Fruit fly (Drosophila melanogaster) whole organism, embryonic: Measurements from ENCODE around the gene CG10602.
A peak's percentile ranks its signal among the peaks of the same experiment; 100 is the strongest.

Experiments used
- BtbVII ChIP-seq: fragments of 200-800 bp; sonication (Bioruptor generic); optimal IDR thresholded peaks from 3 replicates; lab custom pipeline; 2017; ENCODE audit warnings: missing biosample characterization, mild to moderate bottlenecking, missing genetic modification characterization
- Bteb2 ChIP-seq: fragments of 200-800 bp; sonication (Bioruptor generic); optimal IDR thresholded peaks from 2 replicates; lab custom pipeline; 2016; ENCODE audit warnings: missing biosample characterization, missing genetic modification characterization
- CG10147 ChIP-seq: fragments of 200-800 bp; sonication (Bioruptor generic); optimal IDR thresholded peaks from 2 replicates; lab custom pipeline; 2019; ENCODE audit warnings: missing biosample characterization, mild to moderate bottlenecking, missing genetic modification characterization, moderate library complexity
- CG11247 ChIP-seq: fragments of 200-800 bp; sonication (Bioruptor generic); IDR thresholded peaks from 2 replicates; pipeline ENCODE4 v1.3.6; 2022; ENCODE audit warnings: missing biosample characterization, missing genetic modification characterization
- CG11695 ChIP-seq: fragments of 200-800 bp; sonication (Bioruptor generic); IDR thresholded peaks from 3 replicates; pipeline ENCODE4 v1.3.6; 2022; ENCODE audit warnings: missing biosample characterization, missing genetic modification characterization
- CG11723 ChIP-seq: fragments of 200-800 bp; sonication (Bioruptor generic); optimal IDR thresholded peaks from 2 replicates; lab custom pipeline; 2017; ENCODE audit warnings: missing biosample characterization, mild to moderate bottlenecking, missing genetic modification characterization
- CG12236 ChIP-seq: fragments of 200-800 bp; sonication (Bioruptor generic); optimal IDR thresholded peaks from 2 replicates; lab custom pipeline; 2016; ENCODE audit warnings: missing biosample characterization, missing genetic modification characterization
- CG12299 ChIP-seq: fragments of 200-800 bp; sonication (Bioruptor generic); optimal IDR thresholded peaks from 2 replicates; lab custom pipeline; 2018; ENCODE audit warnings: missing biosample characterization, mild to moderate bottlenecking, missing genetic modification characterization
- CG12744 ChIP-seq: fragments of 200-800 bp; sonication (Bioruptor generic); optimal IDR thresholded peaks from 2 replicates; lab custom pipeline; 2016; ENCODE audit warnings: missing biosample characterization, missing genetic modification characterization
- CG12769 ChIP-seq: fragments of 200-800 bp; sonication (Bioruptor generic); optimal IDR thresholded peaks from 2 replicates; lab custom pipeline; 2019; ENCODE audit warnings: missing biosample characterization, mild to moderate bottlenecking, missing genetic modification characterization, moderate library complexity
- CG14860 ChIP-seq: fragments of 200-800 bp; sonication (Bioruptor generic); IDR thresholded peaks from 3 replicates; pipeline ENCODE4 v1.3.6; 2022; ENCODE audit warnings: missing biosample characterization, missing genetic modification characterization; ENCODE audit not compliant: partially characterized antibody
- CG1792 ChIP-seq: fragments of 200-800 bp; sonication (Bioruptor generic); optimal IDR thresholded peaks from 2 replicates; lab custom pipeline; 2016; ENCODE audit warnings: missing biosample characterization, missing genetic modification characterization
- CG2202 ChIP-seq: fragments of 200-800 bp; sonication (Bioruptor generic); optimal IDR thresholded peaks from 2 replicates; lab custom pipeline; 2018; ENCODE audit warnings: missing biosample characterization, mild to moderate bottlenecking, missing genetic modification characterization
- CG2875 ChIP-seq: fragments of 200-800 bp; sonication (Bioruptor generic); optimal IDR thresholded peaks from 2 replicates; lab custom pipeline; 2017; ENCODE audit warnings: missing biosample characterization, mild to moderate bottlenecking, missing genetic modification characterization, missing genetic modification reagents
- CG3163 ChIP-seq: fragments of 200-800 bp; sonication (Bioruptor generic); optimal IDR thresholded peaks from 3 replicates; lab custom pipeline; 2016; ENCODE audit warnings: missing biosample characterization, missing genetic modification characterization
- CG32767 ChIP-seq: fragments of 200-800 bp; sonication (Bioruptor generic); IDR thresholded peaks from 2 replicates; pipeline ENCODE4 v1.3.6; 2022; ENCODE audit warnings: missing biosample characterization, missing genetic modification characterization
- CG33557 ChIP-seq: fragments of 200-800 bp; sonication (Bioruptor generic); optimal IDR thresholded peaks from 2 replicates; lab custom pipeline; 2019; ENCODE audit warnings: missing biosample characterization, mild to moderate bottlenecking, missing genetic modification characterization, moderate library complexity
- CG4730 ChIP-seq: fragments of 200-800 bp; sonication (Bioruptor generic); IDR thresholded peaks from 2 replicates; pipeline ENCODE4 v1.3.6; 2022; ENCODE audit warnings: missing biosample characterization, missing genetic modification characterization
- CG7372 ChIP-seq: fragments of 200-800 bp; sonication (Bioruptor generic); IDR thresholded peaks from 2 replicates; pipeline ENCODE4 v1.3.6; 2022; ENCODE audit warnings: missing biosample characterization, missing genetic modification characterization
- CG7745 ChIP-seq: fragments of 200-800 bp; sonication (Bioruptor generic); optimal IDR thresholded peaks from 2 replicates; lab custom pipeline; 2018; ENCODE audit warnings: missing biosample characterization, mild to moderate bottlenecking, missing genetic modification characterization, moderate library complexity
- CG7839 ChIP-seq: fragments of 200-800 bp; sonication (Bioruptor generic); optimal IDR thresholded peaks from 3 replicates; lab custom pipeline; 2018; ENCODE audit warnings: missing biosample characterization, mild to moderate bottlenecking, missing genetic modification characterization, moderate library complexity
- E2f1 ChIP-seq: fragments of 200-800 bp; sonication (Bioruptor generic); IDR thresholded peaks from 2 replicates; pipeline ENCODE4 v1.3.6; 2022; ENCODE audit warnings: missing biosample characterization, missing genetic modification characterization
- Fer1 ChIP-seq: fragments of 200-800 bp; sonication (Bioruptor generic); optimal IDR thresholded peaks from 2 replicates; lab custom pipeline; 2017; ENCODE audit warnings: missing biosample characterization, mild to moderate bottlenecking, missing genetic modification characterization
- HLH3B ChIP-seq: fragments of 200-800 bp; sonication (Bioruptor generic); IDR thresholded peaks from 2 replicates; pipeline ENCODE4 v1.3.6; 2022; ENCODE audit warnings: missing biosample characterization, missing genetic modification characterization
- HLHmδ ChIP-seq: fragments of 200-800 bp; sonication (Bioruptor generic); optimal IDR thresholded peaks from 2 replicates; lab custom pipeline; 2018; ENCODE audit warnings: missing biosample characterization, mild to moderate bottlenecking, missing genetic modification characterization, moderate library complexity
- Hmx ChIP-seq: fragments of 200-800 bp; sonication (Bioruptor generic); optimal IDR thresholded peaks from 2 replicates; lab custom pipeline; 2016; ENCODE audit warnings: missing biosample characterization, missing genetic modification characterization
- Lhr ChIP-seq: fragments of 200-800 bp; sonication (Bioruptor generic); optimal IDR thresholded peaks from 3 replicates; lab custom pipeline; 2017; ENCODE audit warnings: mild to moderate bottlenecking, missing biosample characterization, missing genetic modification reagents, missing genetic modification characterization
- Lpt ChIP-seq: fragments of >200 bp; optimal IDR thresholded peaks from 2 replicates; lab custom pipeline; 2018; ENCODE audit warnings: missing biosample characterization, missing genetic modification characterization
- Mes4 ChIP-seq: fragments of 200-800 bp; sonication (Bioruptor generic); optimal IDR thresholded peaks from 2 replicates; lab custom pipeline; 2016; ENCODE audit warnings: missing biosample characterization, missing genetic modification characterization
- Sry-β ChIP-seq: fragments of 200-800 bp; sonication (Bioruptor generic); optimal IDR thresholded peaks from 2 replicates; lab custom pipeline; 2018; ENCODE audit warnings: missing biosample characterization, mild to moderate bottlenecking, missing genetic modification characterization, moderate library complexity
- ase ChIP-seq: fragments of 200-800 bp; sonication (Bioruptor generic); IDR thresholded peaks from 3 replicates; pipeline ENCODE4 v1.3.6; 2022; ENCODE audit warnings: missing biosample characterization, missing genetic modification characterization
- az2 ChIP-seq: fragments of 200-800 bp; sonication (Bioruptor generic); optimal IDR thresholded peaks from 3 replicates; lab custom pipeline; 2016; ENCODE audit warnings: missing biosample characterization, missing genetic modification characterization
- bigmax ChIP-seq: fragments of 200-800 bp; sonication (Bioruptor generic); optimal IDR thresholded peaks from 2 replicates; lab custom pipeline; 2018; ENCODE audit warnings: missing biosample characterization, mild to moderate bottlenecking, missing genetic modification characterization
- br ChIP-seq: fragments of >200 bp; optimal IDR thresholded peaks from 2 replicates; lab custom pipeline; 2017
- btn ChIP-seq: fragments of 200-800 bp; sonication (Bioruptor generic); optimal IDR thresholded peaks from 2 replicates; lab custom pipeline; 2016; ENCODE audit warnings: missing biosample characterization, missing genetic modification characterization
- chm ChIP-seq: fragments of 200-800 bp; sonication (Bioruptor generic); IDR thresholded peaks from 2 replicates; pipeline ENCODE4 v1.3.6; 2022; ENCODE audit warnings: missing biosample characterization, missing genetic modification characterization
- chn ChIP-seq: fragments of 200-800 bp; sonication (Bioruptor generic); optimal IDR thresholded peaks from 2 replicates; lab custom pipeline; 2016; ENCODE audit warnings: missing biosample characterization, missing genetic modification characterization
- croc ChIP-seq: fragments of 200-800 bp; sonication (Bioruptor generic); conservative IDR thresholded peaks from 3 replicates; pipeline ENCODE4 v1.3.6; 2022; ENCODE audit warnings: missing biosample characterization, missing genetic modification characterization
- fd96Cb ChIP-seq: fragments of 200-800 bp; sonication (Bioruptor generic); optimal IDR thresholded peaks from 2 replicates; lab custom pipeline; 2018; ENCODE audit warnings: missing biosample characterization, mild to moderate bottlenecking, missing genetic modification characterization, moderate library complexity
- gsb ChIP-seq: fragments of 200-800 bp; sonication (Bioruptor generic); IDR thresholded peaks from 2 replicates; pipeline ENCODE4 v1.3.6; 2022; ENCODE audit warnings: missing biosample characterization, missing genetic modification characterization
- jing ChIP-seq: fragments of 200-800 bp; sonication (Bioruptor generic); optimal IDR thresholded peaks from 2 replicates; lab custom pipeline; 2018; ENCODE audit warnings: missing biosample characterization, mild to moderate bottlenecking, missing genetic modification characterization
- pan ChIP-seq, 4 experiments: fragments of >200 bp in 3 of 4; fragments of 200-800 bp in 1 of 4; sonication (Bioruptor generic) in 1 of 4; optimal IDR thresholded peaks in 3 of 4; IDR thresholded peaks in 1 of 4; 2 replicates each; pipeline versions ENCODE4 v1.3.6 to Lab custom; 2017 to 2022; ENCODE audit warnings: missing biosample characterization in 2 of 4, missing genetic modification characterization in 2 of 4, mixed read lengths in 1 of 4
- pfk ChIP-seq: fragments of 200-800 bp; sonication (Bioruptor generic); optimal IDR thresholded peaks from 2 replicates; lab custom pipeline; 2018; ENCODE audit warnings: missing biosample characterization, mild to moderate bottlenecking, missing genetic modification characterization, moderate library complexity
- pros ChIP-seq: fragments of 200-800 bp; sonication (Bioruptor generic); optimal IDR thresholded peaks from 3 replicates; lab custom pipeline; 2019; ENCODE audit warnings: missing biosample characterization, mild to moderate bottlenecking, missing genetic modification characterization, moderate library complexity
- row ChIP-seq: fragments of 200-800 bp; sonication (Bioruptor generic); IDR thresholded peaks from 3 replicates; pipeline ENCODE4 v1.3.6; 2022; ENCODE audit warnings: missing biosample characterization, missing genetic modification characterization
- run ChIP-seq: fragments of 200-800 bp; sonication (Bioruptor generic); optimal IDR thresholded peaks from 3 replicates; lab custom pipeline; 2018; ENCODE audit warnings: missing biosample characterization, mild to moderate bottlenecking, missing genetic modification characterization
- ssp ChIP-seq: fragments of 200-800 bp; sonication (Bioruptor generic); IDR thresholded peaks from 2 replicates; pipeline ENCODE4 v1.3.6; 2022; ENCODE audit warnings: missing biosample characterization, missing genetic modification characterization
- sug ChIP-seq: fragments of 200-800 bp; optimal IDR thresholded peaks from 2 replicates; lab custom pipeline; 2019; ENCODE audit warnings: missing biosample characterization, mild to moderate bottlenecking, missing genetic modification characterization, moderate library complexity
- zen2 ChIP-seq: fragments of 200-800 bp; sonication (Bioruptor generic); IDR thresholded peaks from 3 replicates; pipeline ENCODE4 v1.3.6; 2022; ENCODE audit warnings: missing biosample characterization, missing genetic modification characterization; ENCODE audit not compliant: partially characterized antibody

The CG10602 gene

dm6 chr2L:18839143-18839872 lies 19.7 kb downstream of the CG10602 start, which contains the start of gene CG10600 (continued):
- peak; percentile 98 for TF ChIP-seq Lhr (GFP tag; lab: Kevin White, UChicago)
- TF ChIP-seq CG3163 (GFP tag; lab: Kevin White, UChicago), result peak; percentile 80
- peak; percentile 76 for TF ChIP-seq CG14860 (GFP tag; lab: Robert Waterston, UW)
- TF ChIP-seq run (tag; lab: Kevin White, UChicago), result peak; percentile 41
- TF ChIP-seq row (GFP tag; lab: Robert Waterston, UW), result peak; percentile 55
- TF ChIP-seq chm (GFP tag; lab: Robert Waterston, UW), result peak; percentile 45; the same call in 1 of the 2 replicates
- peak; percentile 44 for TF ChIP-seq CG2202
- TF ChIP-seq CG10147 (GFP tag; lab: Kevin White, UChicago), result peak; percentile 43
- TF ChIP-seq ssp (GFP tag; lab: Robert Waterston, UW), result peak; percentile 66
- TF ChIP-seq CG11247 (GFP tag; lab: Robert Waterston, UW), result peak; percentile 79
- TF ChIP-seq CG7372 (GFP tag; lab: Robert Waterston, UW), result peak; percentile 16; the same call in 1 of the 2 replicates
- TF ChIP-seq Hmx, result peak; percentile 53
- TF ChIP-seq CG12236, result peak; percentile 67
- peak; percentile 80 for TF ChIP-seq sug
- TF ChIP-seq zen2 (GFP tag; lab: Robert Waterston, UW), result peak; percentile 88
- peak; percentile 88 for TF ChIP-seq Fer1 (GFP tag; lab: Kevin White, UChicago)
- no peak for TF ChIP-seq pan (optimal IDR thresholded peaks at IDR 0.05; lab: Kevin White, UChicago)
- peak in 1 of 2 experiments; percentile 74 for TF ChIP-seq pan (GFP tag; optimal IDR thresholded peaks at IDR 0.05 in 1 of 2, IDR thresholded peaks at IDR 0.05 in 1 of 2)
- peak; percentile 73 for TF ChIP-seq CG11723 (GFP tag; lab: Kevin White, UChicago)
- TF ChIP-seq CG32767 (GFP tag; lab: Robert Waterston, UW), result no peak; the same call in 1 of the 2 replicates
- no peak for TF ChIP-seq pros
- peak; percentile 65 for TF ChIP-seq CG12299 (tag; lab: Kevin White, UChicago)
- TF ChIP-seq gsb (GFP tag; lab: Robert Waterston, UW), result peak; percentile 47
- TF ChIP-seq pfk (GFP tag; lab: Kevin White, UChicago), result peak; percentile 4
- TF ChIP-seq jing (GFP tag; lab: Kevin White, UChicago), result peak; percentile 13
- TF ChIP-seq br (lab: Kevin White, UChicago), result no peak
- peak; percentile 76 for TF ChIP-seq CG7839 (tag; lab: Kevin White, UChicago)
- peak; percentile 58 for TF ChIP-seq CG4730 (GFP tag; lab: Robert Waterston, UW)
- peak; percentile 66 for TF ChIP-seq HLHmδ
- no peak for TF ChIP-seq croc (GFP tag; lab: Robert Waterston, UW)
- TF ChIP-seq chn (GFP tag; lab: Kevin White, UChicago), result peak; percentile 88
- peak; percentile 59 for TF ChIP-seq HLH3B
- TF ChIP-seq bigmax (GFP tag; lab: Kevin White, UChicago), result peak; percentile 18
- TF ChIP-seq Mes4 (GFP tag; lab: Kevin White, UChicago), result peak; percentile 72
- no peak for TF ChIP-seq Sry-β (GFP tag; lab: Kevin White, UChicago)
- peak; percentile 46 for TF ChIP-seq CG33557
- peak; percentile 16 for TF ChIP-seq fd96Cb (tag; lab: Kevin White, UChicago)
- peak; percentile 64 for TF ChIP-seq E2f1 (GFP tag; lab: Robert Waterston, UW)
- TF ChIP-seq btn, result peak; percentile 78
- 0 out of 3 replicates have a peak, but pooled peaks have one; percentile 11 for TF ChIP-seq CG11695
- TF ChIP-seq Lpt (GFP tag; lab: Kevin White, UChicago), result no peak
- peak; percentile 59; the same call in 2 of the 3 replicates for TF ChIP-seq ase (GFP tag; lab: Robert Waterston, UW)
- peak; percentile 77 for TF ChIP-seq az2
- TF ChIP-seq BtbVII, result peak; percentile 79
- peak; percentile 81 for TF ChIP-seq CG1792
- peak; percentile 40 for TF ChIP-seq CG2875 (GFP tag; lab: Kevin White, UChicago)
- no peak for TF ChIP-seq CG7745 (tag; lab: Kevin White, UChicago)
- peak; percentile 80 for TF ChIP-seq Bteb2 (GFP tag; lab: Kevin White, UChicago)
- TF ChIP-seq CG12769 (tag; lab: Kevin White, UChicago), result no peak
- peak; percentile 89 for TF ChIP-seq CG12744 (GFP tag; lab: Kevin White, UChicago)
